Fruit fly (Drosophila melanogaster): ENCODE results near the gene CG9921.

The CG9921 gene

dm6 chrX:16286083-16286666 lies 47.2 kb downstream of the CG9921 start, which contains the start of gene UQCR-14 (continued):
- peak in 1 of 2 experiments; percentile 2 for TF ChIP-seq insv (GFP tag; optimal IDR thresholded peaks at IDR 0.05)
- no peak for TF ChIP-seq CG4820 (GFP tag; optimal IDR thresholded peaks at IDR 0.05)
- no peak for TF ChIP-seq CG7745 (tag; optimal IDR thresholded peaks at IDR 0.05)
- TF ChIP-seq slbo (GFP tag; IDR thresholded peaks at IDR 0.05), result peak; percentile 45; the same call in 1 of the 2 replicates
- TF ChIP-seq CG1529 (GFP tag; optimal IDR thresholded peaks at IDR 0.05), result no peak
- TF ChIP-seq CG13775 (GFP tag; optimal IDR thresholded peaks at IDR 0.05), result peak; percentile 12
- TF ChIP-seq CG5180 (GFP tag; optimal IDR thresholded peaks at IDR 0.05), result no peak
- peak; percentile 39 for TF ChIP-seq phol (tag; optimal IDR thresholded peaks at IDR 0.05)
- no peak for TF ChIP-seq Lim3 (GFP tag; IDR thresholded peaks at IDR 0.05)
- no peak for TF ChIP-seq wek (GFP tag; optimal IDR thresholded peaks at IDR 0.05)
- TF ChIP-seq CG17361 (GFP tag; IDR thresholded peaks at IDR 0.05), result no peak
- no peak for TF ChIP-seq Jarid2 (GFP tag; optimal IDR thresholded peaks at IDR 0.05)
- TF ChIP-seq CG8765 (GFP tag; IDR thresholded peaks at IDR 0.05), result no peak
- TF ChIP-seq CG6765 (GFP tag; optimal IDR thresholded peaks at IDR 0.05), result no peak
- TF ChIP-seq CG17568 (GFP tag; optimal IDR thresholded peaks at IDR 0.05), result no peak
- TF ChIP-seq CG3838 (GFP tag; optimal IDR thresholded peaks at IDR 0.05), result no peak
- peak; percentile 8 for TF ChIP-seq CTCF (GFP tag; optimal IDR thresholded peaks at IDR 0.05)
- no peak for TF ChIP-seq salm (tag; optimal IDR thresholded peaks at IDR 0.05)
- peak; percentile 19 for TF ChIP-seq CG10209 (GFP tag; optimal IDR thresholded peaks at IDR 0.05)
- peak; percentile 47 for TF ChIP-seq sug (tag; optimal IDR thresholded peaks at IDR 0.05)
- peak; percentile 99 for TF ChIP-seq CG6791 (GFP tag; IDR thresholded peaks at IDR 0.05; ENCODE audit: partially characterized antibody)
- TF ChIP-seq CG14965 (GFP tag; optimal IDR thresholded peaks at IDR 0.05; ENCODE audit: borderline replicate concordance), result no peak
- TF ChIP-seq CHES-1-like (GFP tag; optimal IDR thresholded peaks at IDR 0.05), result peak; percentile 28
- TF ChIP-seq CG13894 (tag; optimal IDR thresholded peaks at IDR 0.05), result peak; percentile 53
- TF ChIP-seq CG15696 (tag; optimal IDR thresholded peaks at IDR 0.05), result no peak
- no peak for TF ChIP-seq CG33557 (GFP tag; optimal IDR thresholded peaks at IDR 0.05)
- peak; percentile 53 for TF ChIP-seq gfzf (GFP tag; optimal IDR thresholded peaks at IDR 0.05)
- TF ChIP-seq CG2199 (GFP tag; IDR thresholded peaks at IDR 0.05), result peak; percentile 21; the same call in 1 of the 3 replicates
- TF ChIP-seq CG16815 (GFP tag; optimal IDR thresholded peaks at IDR 0.05), result no peak
- no peak for TF ChIP-seq dmrt99B (tag; optimal IDR thresholded peaks at IDR 0.05)
- no peak for TF ChIP-seq hth (optimal IDR thresholded peaks at IDR 0.05)
- peak; percentile 70 for TF ChIP-seq CG10267 (tag; optimal IDR thresholded peaks at IDR 0.05)
- no peak for TF ChIP-seq CG2678 (tag; optimal IDR thresholded peaks at IDR 0.05)
- TF ChIP-seq CG17802 (tag; optimal IDR thresholded peaks at IDR 0.05), result peak; percentile 22
- no peak for TF ChIP-seq CG17612 (GFP tag; IDR thresholded peaks at IDR 0.05)
- TF ChIP-seq Hr3 (GFP tag; optimal IDR thresholded peaks at IDR 0.05), result no peak
- TF ChIP-seq D19A (tag; optimal IDR thresholded peaks at IDR 0.05), result peak; percentile 12
- 0 out of 2 replicates have a peak, but pooled peaks have one; percentile 6 for TF ChIP-seq CG5953 (GFP tag; IDR thresholded peaks at IDR 0.05)
- TF ChIP-seq B-H1 (GFP tag; IDR thresholded peaks at IDR 0.05), result no peak
- no peak for TF ChIP-seq CG11723 (GFP tag; optimal IDR thresholded peaks at IDR 0.05)
- peak; percentile 74 for TF ChIP-seq CG9932 (GFP tag; IDR thresholded peaks at IDR 0.05)
- peak; percentile 92 for TF ChIP-seq sna (GFP tag; IDR thresholded peaks at IDR 0.05; ENCODE audit: partially characterized antibody)
- peak; percentile 97 for TF ChIP-seq BEAF-32 (GFP tag; optimal IDR thresholded peaks at IDR 0.05)
- peak; percentile 9 for TF ChIP-seq luna (GFP tag; optimal IDR thresholded peaks at IDR 0.05)
- TF ChIP-seq da (GFP tag; optimal IDR thresholded peaks at IDR 0.05), result no peak
- no peak for TF ChIP-seq Atf3 (GFP tag; optimal IDR thresholded peaks at IDR 0.05)
- TF ChIP-seq Optix (GFP tag; IDR thresholded peaks at IDR 0.05), result no peak
- TF ChIP-seq GATAe (GFP tag; conservative IDR thresholded peaks at IDR 0.05), result no peak
- TF ChIP-seq tx (GFP tag; optimal IDR thresholded peaks at IDR 0.05), result no peak
- no peak for TF ChIP-seq C15 (GFP tag; IDR thresholded peaks at IDR 0.05)
- no peak for TF ChIP-seq ro (GFP tag; IDR thresholded peaks at IDR 0.05)
